Worm (Caenorhabditis elegans): ENCODE data around the gene W05B2.2.

W05B2.2 gene

DNA sequence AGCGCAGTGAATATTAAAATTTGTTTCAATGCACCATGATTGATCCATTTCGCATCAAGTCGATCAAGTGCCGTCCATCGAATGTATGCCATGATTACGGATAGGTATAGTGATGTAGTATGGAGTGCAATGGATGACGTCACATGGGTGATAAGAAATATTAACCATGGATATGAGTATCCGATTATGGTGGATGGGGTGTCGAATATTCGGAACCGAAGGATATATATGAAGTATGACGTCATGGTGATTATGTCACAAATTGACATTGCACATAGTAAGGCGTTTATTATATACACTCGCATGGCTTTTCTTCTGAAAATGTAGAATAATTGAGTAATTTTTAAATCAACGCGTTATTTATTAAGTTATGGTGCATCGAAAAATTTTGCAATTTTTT lies 27.2 kb upstream of the W05B2.2 start:
- TF ChIP-seq unc-130 (tag; optimal IDR thresholded peaks at IDR 0.05) (no peak), ets-5 (GFP tag; IDR thresholded peaks at IDR 0.05) (no peak), nhr-77 (tag; optimal IDR thresholded peaks at IDR 0.05) (no peak), dpl-1 (GFP tag; optimal IDR thresholded peaks at IDR 0.05) (no peak), hlh-17 (GFP tag; optimal IDR thresholded peaks at IDR 0.05; ENCODE audit: borderline replicate concordance) (no peak), sox-4 (tag; optimal IDR thresholded peaks at IDR 0.05) (no peak)

DNA sequence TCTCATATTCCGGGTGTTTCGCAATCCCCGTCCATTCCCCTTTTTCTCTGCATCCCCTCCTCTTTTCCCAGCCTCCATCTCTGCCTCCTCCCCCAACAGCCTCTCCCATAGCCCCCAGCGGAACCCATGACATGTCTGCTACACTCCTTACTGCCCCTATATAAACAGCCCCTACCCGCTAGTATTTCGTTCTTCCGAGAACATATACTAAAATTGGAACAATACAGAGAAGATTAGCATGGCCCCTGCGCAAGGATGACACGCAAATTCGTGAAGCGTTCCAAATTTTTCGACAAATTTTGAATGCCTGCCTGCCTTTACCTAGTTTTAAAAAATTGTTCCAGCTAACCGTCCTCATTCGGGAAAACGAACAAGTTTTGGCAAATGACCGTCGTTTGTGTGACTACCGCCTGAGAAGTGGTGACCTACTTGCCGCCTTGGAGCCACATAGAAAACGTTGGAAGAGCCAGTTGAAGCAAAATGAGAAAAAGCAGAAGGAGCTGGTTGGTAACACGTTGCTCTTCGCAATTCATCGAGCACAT lies 22.7 kb upstream of the W05B2.2 start:
- TF ChIP-seq hpl-2 (GFP tag; optimal IDR thresholded peaks at IDR 0.05) (peak; percentile 91), nhr-90 (tag; optimal IDR thresholded peaks at IDR 0.05; ENCODE audit: poor library complexity) (peak; percentile 98), F16B12.6 (tag; optimal IDR thresholded peaks at IDR 0.05) (peak; percentile 65), mab-9 (GFP tag; IDR thresholded peaks at IDR 0.05) (peak; percentile 96), snu-23 (GFP tag; optimal IDR thresholded peaks at IDR 0.05) (peak; percentile 98), elt-3 (tag; optimal IDR thresholded peaks at IDR 0.05) (peak in 5 of 6 experiments; percentile 15 to 95 (median 80)), nhr-28 (tag; optimal IDR thresholded peaks at IDR 0.05) (no peak), lin-35 (GFP tag; optimal IDR thresholded peaks at IDR 0.05) (peak; percentile 82 to 90), elt-2 (tag; optimal IDR thresholded peaks at IDR 0.05) (peak; percentile 79), lin-39 (tag; optimal IDR thresholded peaks at IDR 0.05) (peak; percentile 91), sptf-1 (tag; optimal IDR thresholded peaks at IDR 0.05) (no peak), rnt-1 (tag; optimal IDR thresholded peaks at IDR 0.05) (peak; percentile 96), unc-98 (GFP tag; IDR thresholded peaks at IDR 0.05) (peak; percentile 88), nhr-71 (tag; optimal IDR thresholded peaks at IDR 0.05) (peak; percentile 98), C04F5.9 (tag; optimal IDR thresholded peaks at IDR 0.05) (peak; percentile 88), unc-30 (tag; optimal IDR thresholded peaks at IDR 0.05) (peak; percentile 45), sup-37 (GFP tag; optimal IDR thresholded peaks at IDR 0.05) (peak; percentile 96), ceh-63 (GFP tag; optimal IDR thresholded peaks at IDR 0.05) (peak; percentile 80), nhr-20 (tag; optimal IDR thresholded peaks at IDR 0.05) (peak; percentile 97), fkh-8 (tag; optimal IDR thresholded peaks at IDR 0.05) (peak; percentile 96), nhr-237 (tag; optimal IDR thresholded peaks at IDR 0.05) (peak; percentile 80), ztf-4 (tag; optimal IDR thresholded peaks at IDR 0.05) (peak; percentile 97), nhr-47 (tag; optimal IDR thresholded peaks at IDR 0.05) (peak; percentile 99), lin-14 (GFP tag; optimal IDR thresholded peaks at IDR 0.05) (peak; percentile 99), jun-1 (tag; optimal IDR thresholded peaks at IDR 0.05) (peak; percentile 97), blmp-1 (tag; optimal IDR thresholded peaks at IDR 0.05) (peak; percentile 83), efl-1 (optimal IDR thresholded peaks at IDR 0.05) (peak; percentile 91), efl-1 (GFP tag; optimal IDR thresholded peaks at IDR 0.05 in 1 of 2) (peak; percentile 81 to 98), mep-1 (tag; optimal IDR thresholded peaks at IDR 0.05) (peak; percentile 98), skn-1 (tag; optimal IDR thresholded peaks at IDR 0.05) (peak; percentile 91), zag-1 (tag; optimal IDR thresholded peaks at IDR 0.05) (peak; percentile 79), egl-27 (tag; optimal IDR thresholded peaks at IDR 0.05) (peak; percentile 79 to 85), unc-130 (tag; optimal IDR thresholded peaks at IDR 0.05) (peak; percentile 94), unc-62 (GFP tag; optimal IDR thresholded peaks at IDR 0.05) (peak; percentile 11), nhr-84 (tag; optimal IDR thresholded peaks at IDR 0.05) (peak; percentile 76), isw-1 (GFP tag; IDR thresholded peaks at IDR 0.05) (peak; percentile 94), nhr-76 (tag; optimal IDR thresholded peaks at IDR 0.05) (peak; percentile 86), aha-1 (tag; optimal IDR thresholded peaks at IDR 0.05) (peak; percentile 54), alr-1 (tag; optimal IDR thresholded peaks at IDR 0.05; ENCODE audit: borderline replicate concordance) (no peak), dpl-1 (GFP tag; optimal IDR thresholded peaks at IDR 0.05) (peak; percentile 79 to 84 (median 80)), swsn-7 (tag; optimal IDR thresholded peaks at IDR 0.05) (peak; percentile 98), fkh-10 (GFP tag; optimal IDR thresholded peaks at IDR 0.05) (peak; percentile 98), ztf-11 (tag; optimal IDR thresholded peaks at IDR 0.05) (peak in 1 of 2 experiments; percentile 95), nhr-19 (GFP tag; conservative IDR thresholded peaks at IDR 0.05) (peak; percentile 98), lir-3 (tag; optimal IDR thresholded peaks at IDR 0.05; ENCODE audit: poor library complexity) (peak; percentile 91), pqm-1 (tag; optimal IDR thresholded peaks at IDR 0.05) (peak; percentile 1)
